Fruit fly (Drosophila melanogaster) whole organism, embryonic: ENCODE measurements around the gene TyrRII.

Experiments
- Atf6 ChIP-seq: fragments of 200-800 bp; sonication (Bioruptor generic); IDR thresholded peaks from 2 replicates; pipeline ENCODE4 v1.3.6; 2022; ENCODE audit warnings: missing biosample characterization, missing genetic modification characterization
- Awh ChIP-seq: fragments of 200-800 bp; sonication (Bioruptor generic); IDR thresholded peaks from 2 replicates; pipeline ENCODE4, ENCODE4 v1.3.6; 2022; ENCODE audit warnings: missing biosample characterization, missing genetic modification characterization
- Bgb ChIP-seq: fragments of 200-800 bp; sonication (Bioruptor generic); IDR thresholded peaks from 2 replicates; pipeline ENCODE4 v1.3.6; 2022; ENCODE audit warnings: missing biosample characterization, missing genetic modification characterization; ENCODE audit not compliant: partially characterized antibody
- Blimp-1 ChIP-seq: fragments of 200-800 bp; sonication (Bioruptor generic); optimal IDR thresholded peaks from 3 replicates; lab custom pipeline; 2018; ENCODE audit warnings: missing biosample characterization, missing genetic modification characterization, mild to moderate bottlenecking, moderate library complexity, missing genetic modification reagents
- CG10543 ChIP-seq: fragments of 200-800 bp; sonication (Bioruptor generic); optimal IDR thresholded peaks from 3 replicates; lab custom pipeline; 2017; ENCODE audit warnings: missing biosample characterization, mild to moderate bottlenecking, missing genetic modification characterization, moderate library complexity
- CG11696 ChIP-seq: fragments of 200-800 bp; sonication (Bioruptor generic); IDR thresholded peaks from 2 replicates; pipeline ENCODE4 v1.3.6; 2022; ENCODE audit warnings: missing biosample characterization, missing genetic modification characterization
- CG12219 ChIP-seq: fragments of 200-800 bp; sonication (Bioruptor generic); optimal IDR thresholded peaks from 3 replicates; lab custom pipeline; 2018; ENCODE audit warnings: missing biosample characterization, mild to moderate bottlenecking, missing genetic modification characterization
- CG1233 ChIP-seq: fragments of 200-800 bp; sonication (Bioruptor generic); optimal IDR thresholded peaks from 4 replicates; lab custom pipeline; 2018; ENCODE audit warnings: missing biosample characterization, mild to moderate bottlenecking, missing genetic modification characterization
- CG14014 ChIP-seq: fragments of 200-800 bp; sonication (Bioruptor generic); IDR thresholded peaks from 2 replicates; pipeline ENCODE4 v1.3.6; 2022; ENCODE audit warnings: missing biosample characterization, missing genetic modification characterization
- CG14050 ChIP-seq: fragments of 200-800 bp; sonication (Bioruptor generic); IDR thresholded peaks from 3 replicates; pipeline ENCODE4 v1.3.6; 2022; ENCODE audit warnings: missing biosample characterization, missing genetic modification characterization
- CG15011 ChIP-seq: fragments of 200-800 bp; sonication (Bioruptor generic); optimal IDR thresholded peaks from 3 replicates; lab custom pipeline; 2018; ENCODE audit warnings: missing biosample characterization, mild to moderate bottlenecking, missing genetic modification characterization
- CG15601 ChIP-seq: fragments of 200-800 bp; sonication (Bioruptor generic); optimal IDR thresholded peaks from 3 replicates; lab custom pipeline; 2019; ENCODE audit warnings: missing biosample characterization, mild to moderate bottlenecking, missing genetic modification characterization, moderate library complexity
- CG1603 ChIP-seq: fragments of 200-800 bp; sonication (Bioruptor generic); optimal IDR thresholded peaks from 2 replicates; lab custom pipeline; 2019; ENCODE audit warnings: missing biosample characterization, mild to moderate bottlenecking, missing genetic modification characterization, moderate library complexity
- CG17612 ChIP-seq: fragments of 200-800 bp; sonication (Bioruptor generic); IDR thresholded peaks from 2 replicates; pipeline ENCODE4 v1.3.6; 2022; ENCODE audit warnings: missing biosample characterization, missing genetic modification characterization
- CG1792 ChIP-seq: fragments of 200-800 bp; sonication (Bioruptor generic); optimal IDR thresholded peaks from 2 replicates; lab custom pipeline; 2016; ENCODE audit warnings: missing biosample characterization, missing genetic modification characterization
- CG30403 ChIP-seq: fragments of 200-800 bp; sonication (Bioruptor generic); optimal IDR thresholded peaks from 3 replicates; lab custom pipeline; 2016; ENCODE audit warnings: missing biosample characterization, missing genetic modification characterization
- CG3995 ChIP-seq: fragments of 200-800 bp; sonication (Bioruptor generic); optimal IDR thresholded peaks from 3 replicates; lab custom pipeline; 2016; ENCODE audit warnings: missing biosample characterization, missing genetic modification characterization
- CG4424 ChIP-seq: fragments of 200-800 bp; sonication (Bioruptor generic); optimal IDR thresholded peaks from 3 replicates; lab custom pipeline; 2016; ENCODE audit warnings: missing biosample characterization, missing genetic modification characterization
- CG4617 ChIP-seq: fragments of 200-800 bp; sonication (Bioruptor generic); optimal IDR thresholded peaks from 3 replicates; lab custom pipeline; 2016; ENCODE audit warnings: missing biosample characterization, missing genetic modification characterization, borderline replicate concordance
- CG5953 ChIP-seq: fragments of 200-800 bp; sonication (Bioruptor generic); IDR thresholded peaks from 2 replicates; pipeline ENCODE4 v1.3.6; 2022; ENCODE audit warnings: missing biosample characterization, missing genetic modification characterization
- CG6272 ChIP-seq: fragments of 200-800 bp; sonication (Bioruptor generic); IDR thresholded peaks from 2 replicates; pipeline ENCODE4 v1.3.6; 2022; ENCODE audit warnings: missing biosample characterization, missing genetic modification characterization
- CG6683 ChIP-seq: fragments of 200-800 bp; sonication (Bioruptor generic); optimal IDR thresholded peaks from 2 replicates; lab custom pipeline; 2017; ENCODE audit warnings: missing biosample characterization, mild to moderate bottlenecking, missing genetic modification characterization, missing genetic modification reagents
- CG7928 ChIP-seq: fragments of 200-800 bp; sonication (Bioruptor generic); optimal IDR thresholded peaks from 2 replicates; lab custom pipeline; 2017; ENCODE audit warnings: missing biosample characterization, mild to moderate bottlenecking, missing genetic modification characterization
- CG8388 ChIP-seq: fragments of 200-800 bp; sonication (Bioruptor generic); optimal IDR thresholded peaks from 2 replicates; lab custom pipeline; 2019; ENCODE audit warnings: missing biosample characterization, mild to moderate bottlenecking, missing genetic modification characterization, moderate library complexity
- Dip2 ChIP-seq: fragments of 200-800 bp; sonication (Bioruptor generic); IDR thresholded peaks from 2 replicates; pipeline ENCODE4 v1.3.6; 2022; ENCODE audit warnings: missing biosample characterization, missing genetic modification characterization
- Dip3 ChIP-seq: fragments of 200-800 bp; sonication (Bioruptor generic); optimal IDR thresholded peaks from 3 replicates; lab custom pipeline; 2016; ENCODE audit warnings: missing biosample characterization, missing genetic modification characterization
- Dp ChIP-seq: fragments of 200-800 bp; sonication (Bioruptor generic); optimal IDR thresholded peaks from 2 replicates; lab custom pipeline; 2018; ENCODE audit warnings: missing biosample characterization, mild to moderate bottlenecking, missing genetic modification characterization, moderate library complexity
- Drgx ChIP-seq: fragments of 200-800 bp; sonication (Bioruptor generic); IDR thresholded peaks from 2 replicates; pipeline ENCODE4 v1.3.6; 2022; ENCODE audit warnings: missing biosample characterization, missing genetic modification characterization
- E2f1 ChIP-seq: fragments of 200-800 bp; sonication (Bioruptor generic); IDR thresholded peaks from 2 replicates; pipeline ENCODE4 v1.3.6; 2022; ENCODE audit warnings: missing biosample characterization, missing genetic modification characterization
- Hr3 ChIP-seq: fragments of 200-800 bp; sonication (Bioruptor generic); optimal IDR thresholded peaks from 3 replicates; lab custom pipeline; 2016; ENCODE audit warnings: missing biosample characterization, missing genetic modification characterization
- Hr39 ChIP-seq: fragments of >200 bp; optimal IDR thresholded peaks from 2 replicates; lab custom pipeline; 2017
- NC2β ChIP-seq: fragments of 200-800 bp; sonication (Bioruptor generic); optimal IDR thresholded peaks from 2 replicates; lab custom pipeline; 2016; ENCODE audit warnings: missing biosample characterization, missing genetic modification characterization
- TFAM ChIP-seq: fragments of 200-800 bp; sonication (Bioruptor generic); optimal IDR thresholded peaks from 2 replicates; lab custom pipeline; 2017; ENCODE audit warnings: missing biosample characterization, missing genetic modification characterization, inconsistent platforms
- ap ChIP-seq: fragments of 200-800 bp; sonication (Bioruptor generic); IDR thresholded peaks from 2 replicates; pipeline ENCODE4 v1.3.6; 2022; ENCODE audit warnings: missing biosample characterization, missing genetic modification characterization
- ato ChIP-seq: fragments of 200-800 bp; sonication (Bioruptor generic); IDR thresholded peaks from 2 replicates; pipeline ENCODE4 v1.3.6; 2022; ENCODE audit warnings: missing biosample characterization, missing genetic modification characterization; ENCODE audit not compliant: partially characterized antibody
- cas ChIP-seq: fragments of 200-800 bp; sonication (Bioruptor generic); IDR thresholded peaks from 2 replicates; pipeline ENCODE4 v1.3.6; 2022; ENCODE audit warnings: missing biosample characterization, missing genetic modification characterization
- ci ChIP-seq: fragments of 200-800 bp; sonication (Bioruptor generic); IDR thresholded peaks from 3 replicates; pipeline ENCODE4 v1.3.6; 2022; ENCODE audit warnings: missing biosample characterization, missing genetic modification characterization
- gce ChIP-seq: fragments of 200-800 bp; sonication (Bioruptor generic); IDR thresholded peaks from 3 replicates; pipeline ENCODE4 v1.3.6; 2022; ENCODE audit warnings: missing biosample characterization, missing genetic modification characterization
- gcm ChIP-seq: fragments of 200-800 bp; sonication (Bioruptor generic); optimal IDR thresholded peaks from 2 replicates; lab custom pipeline; 2019; ENCODE audit warnings: missing biosample characterization, mild to moderate bottlenecking, missing genetic modification characterization, moderate library complexity
- grn ChIP-seq: fragments of 200-800 bp; sonication (Bioruptor generic); optimal IDR thresholded peaks from 3 replicates; lab custom pipeline; 2017; ENCODE audit warnings: missing biosample characterization, missing genetic modification characterization
- kni ChIP-seq: fragments of 200-800 bp; sonication (Bioruptor generic); optimal IDR thresholded peaks from 3 replicates; lab custom pipeline; 2017; ENCODE audit warnings: mild to moderate bottlenecking, missing biosample characterization, missing genetic modification reagents, missing genetic modification characterization
- lmd ChIP-seq: fragments of 200-800 bp; sonication (Bioruptor generic); IDR thresholded peaks from 2 replicates; pipeline ENCODE4 v1.3.6; 2022; ENCODE audit warnings: missing biosample characterization, missing genetic modification characterization
- nerfin-2 ChIP-seq: fragments of 200-800 bp; sonication (Bioruptor generic); IDR thresholded peaks from 2 replicates; pipeline ENCODE4 v1.3.6; 2022; ENCODE audit warnings: missing biosample characterization, missing genetic modification characterization; ENCODE audit not compliant: partially characterized antibody
- nmo ChIP-seq: fragments of 200-800 bp; sonication (Bioruptor generic); optimal IDR thresholded peaks from 2 replicates; lab custom pipeline; 2018; ENCODE audit warnings: missing biosample characterization, mild to moderate bottlenecking, missing genetic modification characterization, moderate library complexity
- rib ChIP-seq: fragments of 200-800 bp; sonication (Bioruptor generic); IDR thresholded peaks from 2 replicates; pipeline ENCODE4 v1.3.6; 2022; ENCODE audit warnings: missing biosample characterization, missing genetic modification characterization
- scrt ChIP-seq: fragments of 200-800 bp; sonication (Bioruptor generic); optimal IDR thresholded peaks from 2 replicates; lab custom pipeline; 2018; ENCODE audit warnings: missing biosample characterization, mild to moderate bottlenecking, missing genetic modification characterization, moderate library complexity
- sna ChIP-seq: fragments of 200-800 bp; sonication (Bioruptor generic); IDR thresholded peaks from 2 replicates; pipeline ENCODE4 v1.3.6; 2022; ENCODE audit warnings: missing biosample characterization, missing genetic modification characterization; ENCODE audit not compliant: partially characterized antibody
- stc ChIP-seq: fragments of 200-800 bp; sonication (Bioruptor generic); IDR thresholded peaks from 2 replicates; pipeline ENCODE4 v1.3.6; 2022; ENCODE audit warnings: missing biosample characterization, missing genetic modification characterization
- zfh2 ChIP-seq: fragments of 200-800 bp; sonication (Bioruptor generic); optimal IDR thresholded peaks from 2 replicates; lab custom pipeline; 2016; ENCODE audit warnings: missing biosample characterization, missing genetic modification characterization

The TyrRII gene

dm6 chr3R:17703691-17704537 is 32.5 kb upstream of the TyrRII start (continued):
- TF ChIP-seq CG6272 (peak; percentile 98), stc (GFP tag; lab: Robert Waterston, UW) (peak; percentile 99), zfh2 (GFP tag; lab: Kevin White, UChicago) (peak; percentile 98), CG4617 (GFP tag; lab: Kevin White, UChicago) (peak; percentile 99), NC2β (GFP tag; lab: Kevin White, UChicago) (peak; percentile 99), CG12219 (GFP tag; lab: Kevin White, UChicago) (peak; percentile 99), Bgb (GFP tag; lab: Robert Waterston, UW) (no peak; the same call in 1 of the 2 replicates), CG4424 (GFP tag; lab: Kevin White, UChicago) (peak; percentile 99), Atf6 (GFP tag; lab: Robert Waterston, UW) (peak; percentile 99), Hr3 (peak; percentile 99), rib (GFP tag; lab: Robert Waterston, UW) (peak; percentile 97), CG14050 (GFP tag; lab: Robert Waterston, UW) (peak; percentile 99), gcm (GFP tag; lab: Kevin White, UChicago) (peak; percentile 99), Blimp-1 (peak; percentile 98), lmd (GFP tag; lab: Robert Waterston, UW) (peak; percentile 99), CG30403 (peak; percentile 100), CG15011 (GFP tag; lab: Kevin White, UChicago) (peak; percentile 98), CG14014 (GFP tag; lab: Robert Waterston, UW) (peak; percentile 99), CG7928 (GFP tag; lab: Kevin White, UChicago) (peak; percentile 81), Drgx (GFP tag; lab: Robert Waterston, UW) (peak; percentile 100), E2f1 (GFP tag; lab: Robert Waterston, UW) (peak; percentile 99), TFAM (GFP tag; lab: Kevin White, UChicago) (peak; percentile 92), CG10543 (GFP tag; lab: Kevin White, UChicago) (peak; percentile 98), CG1792 (GFP tag; lab: Kevin White, UChicago) (peak; percentile 98), Hr39 (lab: Kevin White, UChicago) (no peak), CG3995 (peak; percentile 82), CG11696 (GFP tag; lab: Robert Waterston, UW) (peak; percentile 97), ci (GFP tag; lab: Robert Waterston, UW) (peak; percentile 99), sna (GFP tag; lab: Robert Waterston, UW) (no peak; the same call in 1 of the 2 replicates), Dip2 (peak; percentile 70), CG15601 (tag; lab: Kevin White, UChicago) (peak; percentile 96), kni (peak; percentile 89), grn (GFP tag; lab: Kevin White, UChicago) (peak; percentile 95), Awh (peak; percentile 99), gce (peak; percentile 99), Dp (GFP tag; lab: Kevin White, UChicago) (peak; percentile 31), scrt (GFP tag; lab: Kevin White, UChicago) (peak; percentile 96), ap (GFP tag; lab: Robert Waterston, UW) (peak; percentile 99), nmo (GFP tag; lab: Kevin White, UChicago) (peak; percentile 99), CG1233 (GFP tag; lab: Kevin White, UChicago) (peak; percentile 98), CG6683 (GFP tag; lab: Kevin White, UChicago) (peak; percentile 96), CG5953 (GFP tag; lab: Robert Waterston, UW) (peak; percentile 98), CG1603 (tag; lab: Kevin White, UChicago) (peak; percentile 98), ato (GFP tag; lab: Robert Waterston, UW) (no peak), CG8388 (GFP tag; lab: Kevin White, UChicago) (peak; percentile 98), Dip3 (peak; percentile 99), nerfin-2 (no peak), cas (GFP tag; lab: Robert Waterston, UW) (peak; percentile 97), CG17612 (peak; percentile 98)
